Worm (Caenorhabditis elegans) whole organism, L1 larva: ENCODE results near the gene fbxb-81.

Source experiments
- C04F5.9 ChIP-seq: sonication (generic microtip); optimal IDR thresholded peaks from 2 replicates; lab custom pipeline; 2016; ENCODE audit warnings: missing genetic modification characterization, missing compliant biosample characterization
- dpl-1 ChIP-seq, 3 experiments: fragments of 150-350 bp in 2 of 3; sonication (generic microtip) in 1 of 3; optimal IDR thresholded peaks; 2 replicates each; lab custom pipeline; 2014 to 2017; ENCODE audit warnings: missing biosample characterization in 3 of 3, missing genetic modification characterization in 3 of 3, missing genetic modification reagents in 3 of 3
- efl-3 ChIP-seq: fragments of 200-800 bp; sonication (Bioruptor generic); optimal IDR thresholded peaks from 2 replicates; lab custom pipeline; 2018; ENCODE audit warnings: mild to moderate bottlenecking, missing genetic modification characterization, missing compliant biosample characterization
- egl-27 ChIP-seq, 2 experiments: fragments of 150-350 bp in 1 of 2; sonication (generic microtip); optimal IDR thresholded peaks; 3 replicates each; lab custom pipeline; 2017 to 2018; ENCODE audit warnings: missing biosample characterization in 2 of 2, missing genetic modification characterization in 2 of 2, missing genetic modification reagents in 2 of 2
- grh-1 ChIP-seq: fragments of 200-800 bp; sonication (Bioruptor generic); IDR thresholded peaks from 2 replicates; pipeline ENCODE4 v1.3.6; 2022; ENCODE audit warnings: missing genetic modification reagents, missing genetic modification characterization, missing compliant biosample characterization
- lin-15B ChIP-seq: fragments of 150-350 bp; sonication (generic microtip); optimal IDR thresholded peaks from 3 replicates; lab custom pipeline; 2014; ENCODE audit warnings: missing biosample characterization, missing genetic modification characterization
- lin-39 ChIP-seq: fragments of 150-350 bp; optimal IDR thresholded peaks from 2 replicates; lab custom pipeline; 2014; ENCODE audit warnings: missing biosample characterization, missing genetic modification reagents, missing genetic modification characterization
- nhr-237 ChIP-seq: fragments of 150-350 bp; optimal IDR thresholded peaks from 2 replicates; lab custom pipeline; 2014; ENCODE audit warnings: missing biosample characterization, missing genetic modification characterization
- sptf-1 ChIP-seq: fragments of 150-350 bp; optimal IDR thresholded peaks from 2 replicates; lab custom pipeline; 2014; ENCODE audit warnings: missing biosample characterization, missing genetic modification characterization
- unc-62 ChIP-seq: fragments of 150-350 bp; optimal IDR thresholded peaks from 2 replicates; lab custom pipeline; 2014; ENCODE audit warnings: missing biosample characterization, missing genetic modification reagents, missing genetic modification characterization
- unc-98 ChIP-seq: fragments of 200-800 bp; sonication (Bioruptor generic); IDR thresholded peaks from 2 replicates; pipeline ENCODE4 v1.3.6; 2022; ENCODE audit warnings: missing genetic modification characterization, missing compliant biosample characterization
- xbp-1 ChIP-seq: sonication (generic microtip); optimal IDR thresholded peaks from 2 replicates; lab custom pipeline; 2016; ENCODE audit warnings: missing genetic modification characterization, missing compliant biosample characterization
- zag-1 ChIP-seq: fragments of 150-350 bp; optimal IDR thresholded peaks from 2 replicates; lab custom pipeline; 2014; ENCODE audit warnings: missing biosample characterization, missing genetic modification characterization
- ztf-4 ChIP-seq: fragments of 150-350 bp; optimal IDR thresholded peaks from 2 replicates; lab custom pipeline; 2014; ENCODE audit warnings: missing biosample characterization, missing genetic modification characterization

- no peak for TF ChIP-seq C04F5.9 (tag; lab: Kevin White, UChicago)
- no peak for TF ChIP-seq unc-62 (GFP tag; lab: Kevin White, UChicago)
- TF ChIP-seq sptf-1 (tag; lab: Kevin White, UChicago): no peak
- TF ChIP-seq ztf-4 (tag; lab: Kevin White, UChicago): no peak
- no peak for TF ChIP-seq zag-1 (tag; lab: Kevin White, UChicago)
- TF ChIP-seq lin-39 (tag; lab: Kevin White, UChicago): no peak
- TF ChIP-seq grh-1 (GFP tag; lab: Robert Waterston, UW): no peak
- no peak for TF ChIP-seq efl-3 (GFP tag; lab: Kevin White, UChicago)
- TF ChIP-seq dpl-1 (GFP tag; optimal IDR thresholded peaks at IDR 0.05; lab: Kevin White, UChicago): no peak
- TF ChIP-seq egl-27 (tag; optimal IDR thresholded peaks at IDR 0.05; lab: Kevin White, UChicago): no peak
- TF ChIP-seq xbp-1 (tag; lab: Kevin White, UChicago): no peak
- no peak for TF ChIP-seq unc-98 (GFP tag; lab: Robert Waterston, UW)
- no peak for TF ChIP-seq lin-15B (tag; lab: Kevin White, UChicago)
- TF ChIP-seq nhr-237 (tag; lab: Kevin White, UChicago): no peak
Observed at ce11 chrIII:157980-158379, 17.0 kb upstream of the fbxb-81 start.
